Worm (Caenorhabditis elegans): ENCODE measurements around the gene nspb-3.

DNA sequence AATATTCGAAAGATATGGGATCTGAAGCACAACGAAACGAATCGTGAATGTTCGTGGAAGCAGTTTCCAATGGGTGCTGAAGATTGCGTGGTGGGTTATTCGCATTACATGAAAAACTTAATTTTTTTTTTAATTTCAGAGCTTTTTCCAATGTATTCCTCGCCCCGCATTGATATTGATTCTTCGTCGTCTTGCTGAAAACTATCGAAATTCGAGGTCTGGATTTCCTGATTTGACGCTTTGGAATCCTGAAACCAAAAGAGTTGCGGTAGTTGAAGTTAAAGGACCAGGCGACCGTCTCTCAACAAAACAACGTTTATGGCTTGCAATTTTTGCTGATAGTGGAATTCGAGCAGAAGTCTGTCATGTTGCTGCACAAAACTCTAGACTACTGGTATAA, 42.7 kb downstream of the nspb-3 start:
- TF ChIP-seq snpc-4 (tag; optimal IDR thresholded peaks at IDR 0.05): no peak
- no peak for TF ChIP-seq nhr-25 (tag; optimal IDR thresholded peaks at IDR 0.05)
- TF ChIP-seq elt-1 (tag; optimal IDR thresholded peaks at IDR 0.05): no peak
- no peak for TF ChIP-seq elt-3 (tag; optimal IDR thresholded peaks at IDR 0.05)
- no peak for TF ChIP-seq ama-1 (optimal IDR thresholded peaks at IDR 0.05)
- no peak for TF ChIP-seq lin-39 (tag; optimal IDR thresholded peaks at IDR 0.05)
- TF ChIP-seq nhr-77 (tag; optimal IDR thresholded peaks at IDR 0.05): no peak
- no peak for TF ChIP-seq mdl-1 (tag; optimal IDR thresholded peaks at IDR 0.05)
- TF ChIP-seq nhr-12 (tag; optimal IDR thresholded peaks at IDR 0.05): no peak
- TF ChIP-seq unc-62 (GFP tag; optimal IDR thresholded peaks at IDR 0.05): no peak
- no peak for TF ChIP-seq fkh-10 (GFP tag; optimal IDR thresholded peaks at IDR 0.05)
- no peak for TF ChIP-seq pha-4 (tag; optimal IDR thresholded peaks at IDR 0.05)

Data from whole organism, L3 larva.